Worm (Caenorhabditis elegans) whole organism, L4 larva: ENCODE measurements around the gene H19J13.2.
A peak's percentile ranks its signal among the peaks of the same experiment; 100 is the strongest.

Experiments used
- aly-2 ChIP-seq: sonication (generic microtip); optimal IDR thresholded peaks from 2 replicates; lab custom pipeline; 2018; ENCODE audit warnings: missing biosample characterization, missing genetic modification characterization
- ces-1 ChIP-seq: fragments of 150-350 bp; sonication (generic microtip); optimal IDR thresholded peaks from 4 replicates; lab custom pipeline; 2014; ENCODE audit warnings: missing biosample characterization, missing genetic modification reagents, missing genetic modification characterization
- daf-16 ChIP-seq, 3 experiments: sonication (generic microtip); optimal IDR thresholded peaks; 2 replicates each; lab custom pipeline; 2016 to 2017; ENCODE audit warnings: missing genetic modification characterization in 3 of 3, missing genetic modification reagents in 3 of 3, mild to moderate bottlenecking in 2 of 3, missing compliant biosample characterization in 2 of 3, missing biosample characterization in 1 of 3, moderate library complexity in 1 of 3
- dve-1 ChIP-seq: sonication (generic microtip); optimal IDR thresholded peaks from 2 replicates; lab custom pipeline; 2017; ENCODE audit warnings: antibody characterized with exemption, mild to moderate bottlenecking, missing genetic modification characterization, missing compliant biosample characterization; ENCODE audit not compliant: insufficient read depth
- fos-1 ChIP-seq: fragments of 150-350 bp; optimal IDR thresholded peaks from 2 replicates; lab custom pipeline; 2014; ENCODE audit warnings: missing biosample characterization, missing genetic modification characterization
- nhr-28 ChIP-seq: fragments of 150-350 bp; optimal IDR thresholded peaks from 2 replicates; lab custom pipeline; 2014; ENCODE audit warnings: missing biosample characterization, missing genetic modification characterization
- pqm-1 ChIP-seq: sonication (generic microtip); optimal IDR thresholded peaks from 2 replicates; lab custom pipeline; 2017; ENCODE audit warnings: missing biosample characterization, missing genetic modification characterization
- zag-1 ChIP-seq: fragments of 150-350 bp; optimal IDR thresholded peaks from 2 replicates; lab custom pipeline; 2014; ENCODE audit warnings: missing biosample characterization, missing genetic modification characterization

The H19J13.2 gene

ce11 chrX:12225970-12226369 lies 47.8 kb downstream of the H19J13.2 start, which contains the start of gene cest-9.1:
cest-9.1 (plus strand) TSS chrX:12226182.
- TF ChIP-seq daf-16 (GFP tag; optimal IDR thresholded peaks at IDR 0.05; lab: Kevin White, UChicago) (no peak), daf-16 (tag; optimal IDR thresholded peaks at IDR 0.05; lab: Kevin White, UChicago) (peak; percentile 97), aly-2 (tag; lab: Kevin White, UChicago) (no peak), dve-1 (peak; percentile 50), fos-1 (tag; lab: Kevin White, UChicago) (no peak), zag-1 (tag; lab: Kevin White, UChicago) (no peak), nhr-28 (tag; lab: Kevin White, UChicago) (peak; percentile 51), ces-1 (no peak), pqm-1 (peak; percentile 23)
